Worm (Caenorhabditis elegans) whole organism, L4 larva: Measurements from ENCODE around the gene K02E10.7.

Experiments
- ces-1 ChIP-seq: fragments of 150-350 bp; sonication (generic microtip); optimal IDR thresholded peaks from 4 replicates; lab custom pipeline; 2014; ENCODE audit warnings: missing biosample characterization, missing genetic modification reagents, missing genetic modification characterization
- lin-13 ChIP-seq: fragments of 150-350 bp; optimal IDR thresholded peaks from 2 replicates; lab custom pipeline; 2014; ENCODE audit warnings: missing biosample characterization, missing genetic modification reagents, missing genetic modification characterization
- pha-4 ChIP-seq, 2 experiments: fragments of 150-350 bp in 1 of 2; fragments of 200-800 bp in 1 of 2; sonication (Bioruptor generic) in 1 of 2; IDR thresholded peaks in 1 of 2; optimal IDR thresholded peaks in 1 of 2; 2 replicates each; pipeline versions ENCODE4 v1.3.6 to Lab custom; 2014 to 2022; ENCODE audit warnings: missing genetic modification characterization in 2 of 2, missing genetic modification reagents in 2 of 2, missing biosample characterization in 1 of 2, missing compliant biosample characterization in 1 of 2
- snpc-4 ChIP-seq: fragments of 150-350 bp; optimal IDR thresholded peaks from 2 replicates; lab custom pipeline; 2014; ENCODE audit warnings: missing biosample characterization, missing genetic modification characterization
- spr-3 ChIP-seq: fragments of 200-800 bp; sonication (Bioruptor generic); optimal IDR thresholded peaks from 2 replicates; lab custom pipeline; 2018; ENCODE audit warnings: mild to moderate bottlenecking, missing genetic modification characterization, missing compliant biosample characterization
- unc-62 ChIP-seq, 3 experiments: fragments of 150-350 bp in 1 of 3; sonication (generic microtip); optimal IDR thresholded peaks in 2 of 3; peaks in 1 of 3; 1 replicate in 1 of 3; 2 replicates in 2 of 3; lab custom pipeline; 2014 to 2017; ENCODE audit warnings: missing biosample characterization in 3 of 3, missing genetic modification characterization in 3 of 3, missing genetic modification reagents in 3 of 3, missing genotype in 1 of 3
- zip-2 ChIP-seq: fragments of 150-350 bp; optimal IDR thresholded peaks from 2 replicates; lab custom pipeline; 2014; ENCODE audit warnings: missing biosample characterization, missing genetic modification characterization

DNA sequence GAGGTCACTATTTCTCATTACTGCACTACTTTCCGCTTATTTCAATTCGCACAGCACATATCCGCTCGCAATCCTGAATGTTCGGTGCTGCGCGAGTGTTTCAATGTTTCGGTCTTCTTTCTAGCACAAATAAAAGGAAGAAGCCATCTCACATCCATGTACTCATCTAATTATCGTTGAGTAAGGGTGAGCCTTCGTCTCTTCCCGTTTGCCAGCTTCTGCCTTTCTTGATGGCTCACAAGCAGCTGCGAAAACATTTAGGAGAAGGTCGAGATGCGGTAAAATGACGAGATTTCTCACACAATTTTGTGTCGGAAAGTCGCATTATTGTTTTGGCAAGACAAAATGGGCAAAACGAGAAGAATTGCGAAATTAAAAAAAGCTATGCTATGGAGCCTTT is 53.4 kb downstream of the K02E10.7 start:
- TF ChIP-seq snpc-4 (tag; lab: Kevin White, UChicago) (no peak), ces-1 (GFP tag; lab: Kevin White, UChicago) (no peak), unc-62 (GFP tag; optimal IDR thresholded peaks at IDR 0.05 in 1 of 2; lab: Kevin White, UChicago) (no peak), unc-62 (tag; optimal IDR thresholded peaks at IDR 0.05; lab: Kevin White, UChicago) (no peak), pha-4 (GFP tag; IDR thresholded peaks at IDR 0.05; lab: Robert Waterston, UW) (no peak), pha-4 (tag; optimal IDR thresholded peaks at IDR 0.05; lab: Kevin White, UChicago) (no peak), zip-2 (no peak), lin-13 (GFP tag; lab: Kevin White, UChicago) (no peak), spr-3 (GFP tag; lab: Kevin White, UChicago) (no peak)
